Worm (Caenorhabditis elegans) whole organism, L2 larva: Measurements from ENCODE around the gene rml-1.

Experiments used
- C34F6.9 ChIP-seq: fragments of 150-350 bp; optimal IDR thresholded peaks from 2 replicates; lab custom pipeline; 2014; ENCODE audit warnings: missing biosample characterization, missing genetic modification characterization
- elt-1 ChIP-seq: fragments of 150-350 bp; optimal IDR thresholded peaks from 2 replicates; lab custom pipeline; 2014; ENCODE audit warnings: missing biosample characterization, missing genetic modification characterization
- nhr-23 ChIP-seq: fragments of 150-350 bp; optimal IDR thresholded peaks from 2 replicates; lab custom pipeline; 2014; ENCODE audit warnings: missing biosample characterization, missing genetic modification reagents, missing genetic modification characterization
- unc-39 ChIP-seq: fragments of 150-350 bp; optimal IDR thresholded peaks from 2 replicates; lab custom pipeline; 2014; ENCODE audit warnings: missing biosample characterization, missing genetic modification characterization
- zag-1 ChIP-seq: fragments of 150-350 bp; optimal IDR thresholded peaks from 2 replicates; lab custom pipeline; 2014; ENCODE audit warnings: missing biosample characterization, missing genetic modification characterization

- TF ChIP-seq C34F6.9: no peak
- no peak for TF ChIP-seq zag-1 (tag; lab: Kevin White, UChicago)
- no peak for TF ChIP-seq nhr-23
- no peak for TF ChIP-seq elt-1 (tag; lab: Kevin White, UChicago)
- TF ChIP-seq unc-39 (tag; lab: Kevin White, UChicago): no peak
Observed at ce11 chrIII:13720190-13720741, 47.6 kb downstream of the rml-1 start.
